Worm (Caenorhabditis elegans) whole organism, L4 larva: ENCODE results near the gene nhr-102.

Experiments
- F10B5.3 ChIP-seq: sonication (generic microtip); optimal IDR thresholded peaks from 2 replicates; lab custom pipeline; 2016; ENCODE audit warnings: mild to moderate bottlenecking, missing genetic modification characterization, missing compliant biosample characterization
- F44E2.7 ChIP-seq: fragments of 200-800 bp; sonication (Bioruptor generic); IDR thresholded peaks from 2 replicates; pipeline ENCODE4 v2.1.2; 2022; ENCODE audit warnings: missing genetic modification characterization, missing compliant biosample characterization
- T26A8.4 ChIP-seq: fragments of 200-800 bp; sonication (Bioruptor generic); IDR thresholded peaks from 2 replicates; pipeline ENCODE4 v1.3.6; 2022; ENCODE audit warnings: missing genetic modification characterization, missing compliant biosample characterization
- Y105C5A.15 ChIP-seq: fragments of 200-800 bp; sonication (Bioruptor generic); IDR thresholded peaks from 2 replicates; pipeline ENCODE4 v1.3.6; 2022; ENCODE audit warnings: missing genetic modification characterization, missing compliant biosample characterization
- ZK546.5 ChIP-seq, 2 experiments: sonication (generic microtip); optimal IDR thresholded peaks; 2 replicates each; lab custom pipeline; 2017; ENCODE audit warnings: missing biosample characterization in 2 of 2, missing genetic modification characterization in 2 of 2
- aha-1 ChIP-seq: fragments of 150-350 bp; peaks from one replicate; lab custom pipeline; 2014; ENCODE audit warnings: missing biosample characterization, missing genetic modification characterization
- ama-1 ChIP-seq: fragments of 150-350 bp; optimal IDR thresholded peaks from 2 replicates; lab custom pipeline; 2014; ENCODE audit warnings: inconsistent platforms, mixed read lengths
- ceh-20 ChIP-seq: fragments of 200-800 bp; sonication (Bioruptor generic); IDR thresholded peaks from 2 replicates; pipeline ENCODE4 v1.3.6; 2022; ENCODE audit warnings: missing genetic modification reagents, missing genetic modification characterization, missing compliant biosample characterization
- ceh-32 ChIP-seq: sonication (generic microtip); optimal IDR thresholded peaks from 2 replicates; lab custom pipeline; 2016; ENCODE audit warnings: mild to moderate bottlenecking, missing genetic modification characterization, missing compliant biosample characterization; ENCODE audit not compliant: poor library complexity
- cey-2 ChIP-seq: sonication (generic microtip); optimal IDR thresholded peaks from 3 replicates; lab custom pipeline; 2017; ENCODE audit warnings: missing genetic modification characterization, mild to moderate bottlenecking, missing compliant biosample characterization, antibody characterized with exemption, borderline replicate concordance; ENCODE audit not compliant: insufficient read depth
- ctbp-1 ChIP-seq: fragments of 200-800 bp; sonication (Bioruptor generic); IDR thresholded peaks from 2 replicates; pipeline ENCODE4 v1.3.6; 2022; ENCODE audit warnings: missing genetic modification reagents, missing genetic modification characterization, missing compliant biosample characterization
- daf-16 ChIP-seq, 3 experiments: sonication (generic microtip); optimal IDR thresholded peaks; 2 replicates each; lab custom pipeline; 2016 to 2017; ENCODE audit warnings: missing genetic modification characterization in 3 of 3, missing genetic modification reagents in 3 of 3, mild to moderate bottlenecking in 2 of 3, missing compliant biosample characterization in 2 of 3, missing biosample characterization in 1 of 3, moderate library complexity in 1 of 3
- dve-1 ChIP-seq: sonication (generic microtip); optimal IDR thresholded peaks from 2 replicates; lab custom pipeline; 2017; ENCODE audit warnings: antibody characterized with exemption, mild to moderate bottlenecking, missing genetic modification characterization, missing compliant biosample characterization; ENCODE audit not compliant: insufficient read depth
- egl-43 ChIP-seq: fragments of 200-800 bp; sonication (Bioruptor generic); IDR thresholded peaks from 2 replicates; pipeline ENCODE4 v1.3.6; 2022; ENCODE audit warnings: missing genetic modification reagents, missing genetic modification characterization, missing compliant biosample characterization
- hlh-11 ChIP-seq: fragments of 200-800 bp; sonication (Bioruptor generic); optimal IDR thresholded peaks from 2 replicates; lab custom pipeline; 2018; ENCODE audit warnings: mild to moderate bottlenecking, missing genetic modification characterization, missing compliant biosample characterization
- hlh-30 ChIP-seq: sonication (generic microtip); optimal IDR thresholded peaks from 2 replicates; lab custom pipeline; 2017; ENCODE audit warnings: antibody characterized with exemption, mild to moderate bottlenecking, missing genetic modification characterization, missing compliant biosample characterization; ENCODE audit not compliant: insufficient read depth
- lim-7 ChIP-seq: fragments of 200-800 bp; sonication (Bioruptor generic); IDR thresholded peaks from 2 replicates; pipeline ENCODE4 v1.3.6; 2022; ENCODE audit warnings: missing genetic modification characterization, missing compliant biosample characterization
- lin-15B ChIP-seq: fragments of 150-350 bp; sonication (generic microtip); optimal IDR thresholded peaks from 3 replicates; lab custom pipeline; 2014; ENCODE audit warnings: missing biosample characterization, missing genetic modification characterization
- madf-5 ChIP-seq, 2 experiments: fragments of 200-800 bp; sonication (Bioruptor generic); IDR thresholded peaks; 2 replicates each; pipeline ENCODE4 v1.3.6; 2022; ENCODE audit warnings: missing compliant biosample characterization in 2 of 2, missing genetic modification characterization in 2 of 2
- madf-9 ChIP-seq: fragments of 200-800 bp; sonication (Bioruptor generic); conservative IDR thresholded peaks from 2 replicates; pipeline ENCODE4 v1.3.6; 2022; ENCODE audit warnings: missing genetic modification reagents, missing genetic modification characterization, missing compliant biosample characterization
- mdt-29 ChIP-seq: fragments of 200-800 bp; sonication (Bioruptor generic); IDR thresholded peaks from 2 replicates; pipeline ENCODE4 v1.3.6; 2022; ENCODE audit warnings: missing genetic modification reagents, missing genetic modification characterization, missing compliant biosample characterization
- mxl-2 ChIP-seq: fragments of 200-800 bp; sonication (Bioruptor generic); conservative IDR thresholded peaks from 2 replicates; pipeline ENCODE4 v1.3.6; 2022; ENCODE audit warnings: missing genetic modification reagents, missing genetic modification characterization, missing compliant biosample characterization
- nhr-11 ChIP-seq: fragments of 150-350 bp; optimal IDR thresholded peaks from 2 replicates; lab custom pipeline; 2014; ENCODE audit warnings: missing biosample characterization, missing genetic modification characterization
- nhr-237 ChIP-seq: sonication (generic microtip); optimal IDR thresholded peaks from 2 replicates; lab custom pipeline; 2017; ENCODE audit warnings: missing biosample characterization, missing genetic modification characterization
- nhr-28 ChIP-seq: fragments of 150-350 bp; optimal IDR thresholded peaks from 2 replicates; lab custom pipeline; 2014; ENCODE audit warnings: missing biosample characterization, missing genetic modification characterization
- nhr-42 ChIP-seq: fragments of 200-800 bp; sonication (Bioruptor generic); IDR thresholded peaks from 2 replicates; pipeline ENCODE4 v1.3.6; 2022; ENCODE audit warnings: missing genetic modification characterization, missing compliant biosample characterization
- nhr-6 ChIP-seq: fragments of 150-350 bp; optimal IDR thresholded peaks from 2 replicates; lab custom pipeline; 2014; ENCODE audit warnings: missing biosample characterization, missing genetic modification characterization
- nhr-76 ChIP-seq: fragments of 150-350 bp; optimal IDR thresholded peaks from 2 replicates; lab custom pipeline; 2014; ENCODE audit warnings: missing biosample characterization, missing genetic modification characterization
- nhr-77 ChIP-seq: fragments of 150-350 bp; optimal IDR thresholded peaks from 2 replicates; lab custom pipeline; 2014; ENCODE audit warnings: missing biosample characterization, missing genetic modification characterization
- pha-4 ChIP-seq, 2 experiments: fragments of 150-350 bp in 1 of 2; fragments of 200-800 bp in 1 of 2; sonication (Bioruptor generic) in 1 of 2; IDR thresholded peaks in 1 of 2; optimal IDR thresholded peaks in 1 of 2; 2 replicates each; pipeline versions ENCODE4 v1.3.6 to Lab custom; 2014 to 2022; ENCODE audit warnings: missing genetic modification characterization in 2 of 2, missing genetic modification reagents in 2 of 2, missing biosample characterization in 1 of 2, missing compliant biosample characterization in 1 of 2
- php-3 ChIP-seq: fragments of 200-800 bp; sonication (Bioruptor generic); IDR thresholded peaks from 2 replicates; pipeline ENCODE4 v1.3.6; 2022; ENCODE audit warnings: missing genetic modification reagents, missing genetic modification characterization, missing compliant biosample characterization
- pqm-1 ChIP-seq: sonication (generic microtip); optimal IDR thresholded peaks from 2 replicates; lab custom pipeline; 2017; ENCODE audit warnings: missing biosample characterization, missing genetic modification characterization
- snpc-4 ChIP-seq: fragments of 150-350 bp; optimal IDR thresholded peaks from 2 replicates; lab custom pipeline; 2014; ENCODE audit warnings: missing biosample characterization, missing genetic modification characterization
- spr-1 ChIP-seq: sonication (generic microtip); optimal IDR thresholded peaks from 2 replicates; lab custom pipeline; 2016; ENCODE audit warnings: mild to moderate bottlenecking, missing genetic modification characterization, missing compliant biosample characterization
- tag-97 ChIP-seq: fragments of 200-800 bp; sonication (Bioruptor generic); IDR thresholded peaks from 2 replicates; pipeline ENCODE4 v1.3.6; 2022; ENCODE audit warnings: missing genetic modification characterization, missing compliant biosample characterization
- tra-1 ChIP-seq: fragments of 200-800 bp; sonication (Bioruptor generic); IDR thresholded peaks from 2 replicates; pipeline ENCODE4 v1.3.6; 2022; ENCODE audit warnings: missing genetic modification reagents, missing genetic modification characterization, missing compliant biosample characterization
- unc-62 ChIP-seq, 3 experiments: fragments of 150-350 bp in 1 of 3; sonication (generic microtip); optimal IDR thresholded peaks in 2 of 3; peaks in 1 of 3; 1 replicate in 1 of 3; 2 replicates in 2 of 3; lab custom pipeline; 2014 to 2017; ENCODE audit warnings: missing biosample characterization in 3 of 3, missing genetic modification characterization in 3 of 3, missing genetic modification reagents in 3 of 3, missing genotype in 1 of 3
- zfp-2 ChIP-seq: sonication (generic microtip); optimal IDR thresholded peaks from 2 replicates; lab custom pipeline; 2016; ENCODE audit warnings: mild to moderate bottlenecking, missing genetic modification characterization, missing compliant biosample characterization
- zip-11 ChIP-seq: fragments of 200-800 bp; sonication (Bioruptor generic); IDR thresholded peaks from 2 replicates; pipeline ENCODE4 v1.3.6; 2022; ENCODE audit warnings: missing genetic modification characterization, missing compliant biosample characterization
- zip-2 ChIP-seq: fragments of 150-350 bp; optimal IDR thresholded peaks from 2 replicates; lab custom pipeline; 2014; ENCODE audit warnings: missing biosample characterization, missing genetic modification characterization
- ztf-11 ChIP-seq: fragments of 150-350 bp; optimal IDR thresholded peaks from 2 replicates; lab custom pipeline; 2014; ENCODE audit warnings: missing biosample characterization, missing genetic modification characterization
- ztf-7 ChIP-seq: fragments of 150-350 bp; optimal IDR thresholded peaks from 2 replicates; lab custom pipeline; 2014; ENCODE audit warnings: missing biosample characterization, missing genetic modification characterization

The nhr-102 gene

DNA sequence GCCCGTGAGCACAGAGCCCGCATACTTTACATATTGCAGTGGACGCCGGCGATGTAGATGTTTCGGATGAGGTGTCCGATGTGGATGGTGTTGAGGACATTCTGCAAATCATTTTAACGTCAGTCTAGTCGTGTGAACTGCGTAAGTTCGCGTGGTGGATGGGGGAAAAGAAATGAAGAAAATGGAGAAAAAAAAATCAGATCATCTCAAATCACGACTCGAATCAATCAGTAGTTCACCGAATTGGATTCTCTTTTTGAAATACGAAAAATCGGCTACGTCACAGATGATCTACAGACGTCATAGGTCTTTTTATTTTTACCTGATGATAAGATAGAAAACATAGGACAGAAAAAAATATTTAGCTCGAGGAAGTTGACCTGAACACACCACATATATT is at the start of gene nhr-102:
nhr-102 (minus strand) TSS at position 101 of the 400 bp plus-strand sequence.
- TF ChIP-seq pha-4 (GFP tag; IDR thresholded peaks at IDR 0.05; lab: Robert Waterston, UW) (no peak), pha-4 (tag; optimal IDR thresholded peaks at IDR 0.05; lab: Kevin White, UChicago) (no peak), nhr-11 (tag; lab: Kevin White, UChicago) (no peak), dve-1 (tag; lab: Kevin White, UChicago) (peak; percentile 2), T26A8.4 (GFP tag; lab: Robert Waterston, UW) (0 out of 2 replicates have a peak, but pooled peaks have one; percentile 26)

DNA sequence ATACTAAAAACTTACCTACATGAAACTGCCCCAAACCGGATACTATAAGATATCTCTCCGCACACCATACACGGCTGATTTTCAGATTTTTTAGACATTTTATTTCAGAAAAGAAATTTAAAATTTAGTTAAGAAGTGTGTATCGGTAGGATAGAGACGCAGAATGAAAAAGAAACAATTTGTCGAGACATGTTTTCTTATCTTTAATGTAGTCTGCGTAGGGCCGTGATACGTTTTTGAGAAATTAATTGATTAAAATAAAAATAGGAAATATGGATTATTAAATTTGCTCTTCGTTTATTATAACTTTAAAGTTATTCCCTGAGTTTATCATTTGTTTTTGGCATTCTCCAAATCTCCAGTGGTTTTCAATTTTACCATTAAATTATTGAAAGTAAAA is 48.1 kb upstream of the nhr-102 start, which contains the start of gene nhr-108:
nhr-108 (minus strand) TSS at position 166 of the 400 bp plus-strand sequence.
- TF ChIP-seq zip-11 (GFP tag; lab: Robert Waterston, UW), result no peak
- no peak for TF ChIP-seq snpc-4 (tag; lab: Kevin White, UChicago)
- peak; percentile 87 for TF ChIP-seq nhr-28 (tag; lab: Kevin White, UChicago)
- no peak for TF ChIP-seq ceh-32 (tag; lab: Kevin White, UChicago)
- TF ChIP-seq egl-43 (GFP tag; lab: Robert Waterston, UW), result no peak
- TF ChIP-seq F10B5.3 (tag; lab: Kevin White, UChicago), result no peak
- no peak for TF ChIP-seq ctbp-1 (GFP tag; lab: Robert Waterston, UW)
- TF ChIP-seq dve-1 (tag; lab: Kevin White, UChicago), result no peak
- no peak for TF ChIP-seq zfp-2 (tag; lab: Kevin White, UChicago)
- no peak for TF ChIP-seq nhr-42 (GFP tag; lab: Robert Waterston, UW)
- TF ChIP-seq tra-1 (GFP tag; lab: Robert Waterston, UW), result no peak
- peak; percentile 68 for TF ChIP-seq nhr-77 (tag; lab: Kevin White, UChicago)
- no peak for TF ChIP-seq ztf-11 (tag; lab: Kevin White, UChicago)
- no peak for TF ChIP-seq daf-16 (GFP tag; optimal IDR thresholded peaks at IDR 0.05; lab: Kevin White, UChicago)
- TF ChIP-seq daf-16 (tag; optimal IDR thresholded peaks at IDR 0.05; lab: Kevin White, UChicago), result peak; percentile 39
- TF ChIP-seq spr-1 (tag; lab: Kevin White, UChicago), result no peak
- TF ChIP-seq T26A8.4 (GFP tag; lab: Robert Waterston, UW), result no peak
- TF ChIP-seq madf-9 (GFP tag; lab: Robert Waterston, UW), result no peak
- TF ChIP-seq zip-2 (tag; lab: Kevin White, UChicago), result no peak
- no peak for TF ChIP-seq madf-5 (GFP tag; IDR thresholded peaks at IDR 0.05; lab: Robert Waterston, UW)
- TF ChIP-seq ZK546.5 (tag; optimal IDR thresholded peaks at IDR 0.05; lab: Kevin White, UChicago), result no peak
- no peak for TF ChIP-seq ceh-20 (GFP tag; lab: Robert Waterston, UW)
- no peak for TF ChIP-seq F44E2.7 (GFP tag; lab: Robert Waterston, UW)
- TF ChIP-seq hlh-11 (tag; lab: Kevin White, UChicago), result no peak

DNA sequence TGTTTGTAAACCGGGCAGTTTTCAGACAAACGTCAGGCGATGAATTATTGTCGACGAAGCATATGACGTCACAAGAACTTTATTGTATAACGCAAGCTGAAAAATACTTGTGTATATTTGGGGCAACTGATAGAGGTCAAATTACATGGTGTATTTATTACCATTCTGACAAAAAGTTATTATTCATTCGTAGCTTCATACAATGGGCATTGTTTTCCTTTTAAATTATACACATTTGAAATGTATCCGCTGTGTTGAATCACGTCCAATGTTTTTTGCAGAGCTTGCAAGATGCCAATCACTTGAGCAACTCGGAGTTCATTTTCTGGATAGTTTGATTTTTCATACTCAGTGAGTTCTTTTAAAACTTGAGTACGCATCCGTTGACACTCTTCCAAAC is 46.8 kb upstream of the nhr-102 start, which contains the start of gene F35E8.13:
F35E8.13 (plus strand) TSS at position 301 of the 400 bp plus-strand sequence.
- TF ChIP-seq tag-97 (GFP tag; lab: Robert Waterston, UW) (no peak), nhr-237 (tag; lab: Kevin White, UChicago) (no peak), nhr-6 (tag; lab: Kevin White, UChicago) (no peak), mxl-2 (no peak), hlh-30 (tag; lab: Kevin White, UChicago) (no peak), lim-7 (GFP tag; lab: Robert Waterston, UW) (no peak), mdt-29 (GFP tag; lab: Robert Waterston, UW) (no peak), nhr-76 (no peak), lin-15B (tag; lab: Kevin White, UChicago) (no peak), unc-62 (GFP tag; optimal IDR thresholded peaks at IDR 0.05 in 1 of 2; lab: Kevin White, UChicago) (no peak), unc-62 (tag; optimal IDR thresholded peaks at IDR 0.05; lab: Kevin White, UChicago) (no peak), ZK546.5 (tag; optimal IDR thresholded peaks at IDR 0.05; lab: Kevin White, UChicago) (no peak), pqm-1 (tag; lab: Kevin White, UChicago) (no peak), aha-1 (tag; lab: Kevin White, UChicago) (no peak), php-3 (GFP tag; lab: Robert Waterston, UW) (no peak), Y105C5A.15 (GFP tag; lab: Robert Waterston, UW) (no peak), ama-1 (no peak), cey-2 (tag; lab: Kevin White, UChicago) (no peak), ztf-7 (tag; lab: Kevin White, UChicago) (no peak)
